Worm (Caenorhabditis elegans) whole organism, young adult: ENCODE results near the gene F59A6.11.

Experiments used
- F33H1.4 ChIP-seq: fragments of 200-800 bp; sonication (Bioruptor generic); IDR thresholded peaks from 2 replicates; pipeline ENCODE4 v1.3.6; 2022; ENCODE audit warnings: missing genetic modification reagents, missing genetic modification characterization, missing compliant biosample characterization
- hlh-12 ChIP-seq: sonication (generic microtip); optimal IDR thresholded peaks from 2 replicates; lab custom pipeline; 2016; ENCODE audit warnings: missing genetic modification characterization, missing compliant biosample characterization
- mel-28 ChIP-seq: sonication (generic microtip); optimal IDR thresholded peaks from 2 replicates; lab custom pipeline; 2016; ENCODE audit warnings: borderline replicate concordance, mild to moderate bottlenecking, missing genetic modification characterization, missing compliant biosample characterization
- nfya-1 ChIP-seq: sonication (generic microtip); optimal IDR thresholded peaks from 2 replicates; lab custom pipeline; 2017; ENCODE audit warnings: antibody characterized with exemption, missing compliant biosample characterization, missing genetic modification characterization, borderline replicate concordance; ENCODE audit not compliant: insufficient read depth
- ztf-26 ChIP-seq: sonication (generic microtip); optimal IDR thresholded peaks from 2 replicates; lab custom pipeline; 2017; ENCODE audit warnings: missing genetic modification characterization, missing compliant biosample characterization

- TF ChIP-seq ztf-26 (tag; lab: Kevin White, UChicago) (no peak), mel-28 (no peak), nfya-1 (no peak), F33H1.4 (no peak), hlh-12 (tag; lab: Kevin White, UChicago) (no peak)
These were observed 14.4 kb downstream of the F59A6.11 start for ce11 chrII:4984151-4984550.
